Worm (Caenorhabditis elegans) whole organism, late embryonic: ENCODE results near the gene sprr-3.

Experiments
- ceh-9 ChIP-seq: sonication (generic microtip); optimal IDR thresholded peaks from 2 replicates; lab custom pipeline; 2016; ENCODE audit warnings: mild to moderate bottlenecking, missing genetic modification characterization, inconsistent platforms, missing compliant biosample characterization
- hlh-30 ChIP-seq: sonication (generic microtip); optimal IDR thresholded peaks from 2 replicates; lab custom pipeline; 2017; ENCODE audit warnings: antibody characterized with exemption, missing genetic modification characterization, missing compliant biosample characterization; ENCODE audit not compliant: insufficient read depth

ce11 chrIV:2549542-2549941 lies 7.4 kb downstream of the sprr-3 start:
- TF ChIP-seq hlh-30, result no peak
- no peak for TF ChIP-seq ceh-9 (tag; lab: Kevin White, UChicago)
